Worm (Caenorhabditis elegans) whole organism, L2 larva: ENCODE measurements around the gene inx-3.

ENCODE experiments used
- ceh-82 ChIP-seq: fragments of 150-350 bp; optimal IDR thresholded peaks from 2 replicates; lab custom pipeline; 2014; ENCODE audit warnings: missing biosample characterization, missing genetic modification characterization
- dmd-4 ChIP-seq: sonication (generic microtip); optimal IDR thresholded peaks from 2 replicates; lab custom pipeline; 2017; ENCODE audit warnings: missing biosample characterization, missing genetic modification characterization
- elt-3 ChIP-seq: sonication (generic microtip); optimal IDR thresholded peaks from 2 replicates; lab custom pipeline; 2017; ENCODE audit warnings: missing biosample characterization, missing genetic modification characterization
- lin-11 ChIP-seq: fragments of 150-350 bp; sonication (generic microtip); optimal IDR thresholded peaks from 2 replicates; lab custom pipeline; 2014; ENCODE audit warnings: missing biosample characterization, missing genetic modification characterization, inconsistent platforms, mixed read lengths
- lsy-2 ChIP-seq, 2 experiments: fragments of 150-350 bp in 1 of 2; sonication (generic microtip) in 1 of 2; optimal IDR thresholded peaks; 2 replicates each; lab custom pipeline; 2014 to 2017; ENCODE audit warnings: missing biosample characterization in 2 of 2, missing genetic modification characterization in 2 of 2
- nhr-10 ChIP-seq: sonication (generic microtip); optimal IDR thresholded peaks from 2 replicates; lab custom pipeline; 2017; ENCODE audit warnings: missing biosample characterization, missing genetic modification characterization
- nhr-237 ChIP-seq: fragments of 150-350 bp; optimal IDR thresholded peaks from 2 replicates; lab custom pipeline; 2014; ENCODE audit warnings: missing biosample characterization, missing genetic modification characterization
- nhr-6 ChIP-seq: fragments of 150-350 bp; optimal IDR thresholded peaks from 2 replicates; lab custom pipeline; 2014; ENCODE audit warnings: missing biosample characterization, missing genetic modification characterization
- unc-62 ChIP-seq: fragments of 150-350 bp; optimal IDR thresholded peaks from 2 replicates; lab custom pipeline; 2014; ENCODE audit warnings: missing biosample characterization, missing genetic modification reagents, missing genetic modification characterization
- ztf-4 ChIP-seq: fragments of 150-350 bp; optimal IDR thresholded peaks from 2 replicates; lab custom pipeline; 2014; ENCODE audit warnings: missing biosample characterization, missing genetic modification characterization

ce11 chrX:5982799-5983198, 13.2 kb upstream of the inx-3 start:
- TF ChIP-seq ztf-4 (tag; lab: Kevin White, UChicago) (no peak), nhr-237 (tag; lab: Kevin White, UChicago) (no peak), lin-11 (tag; lab: Kevin White, UChicago) (no peak), ceh-82 (tag; lab: Kevin White, UChicago) (no peak), elt-3 (no peak), lsy-2 (tag; optimal IDR thresholded peaks at IDR 0.05; lab: Kevin White, UChicago) (peak in 1 of 2 experiments; percentile 47), dmd-4 (tag; lab: Kevin White, UChicago) (no peak), nhr-10 (tag; lab: Kevin White, UChicago) (no peak), unc-62 (GFP tag; lab: Kevin White, UChicago) (no peak), nhr-6 (tag; lab: Kevin White, UChicago) (peak; percentile 36)
